Worm (Caenorhabditis elegans): Measurements from ENCODE around the gene unc-45.

unc-45 gene

ce11 chrIII:512117-512516 lies 20.8 kb downstream of the unc-45 start, which contains the start of gene F30H5.3:
F30H5.3 (minus strand) TSS chrIII:512217.
- no peak for TF ChIP-seq fos-1 (tag; optimal IDR thresholded peaks at IDR 0.05)
- TF ChIP-seq nhr-25 (tag; optimal IDR thresholded peaks at IDR 0.05): no peak
- TF ChIP-seq ztf-11 (tag; optimal IDR thresholded peaks at IDR 0.05): no peak
- no peak for TF ChIP-seq dmd-4 (tag; optimal IDR thresholded peaks at IDR 0.05)
- no peak for TF ChIP-seq ZK546.5 (tag; optimal IDR thresholded peaks at IDR 0.05)
- no peak for TF ChIP-seq peb-1 (tag; optimal IDR thresholded peaks at IDR 0.05)

ce11 chrIII:513360-513759 lies 22.0 kb downstream of the unc-45 start:
- no peak for TF ChIP-seq gmeb-1 (tag; optimal IDR thresholded peaks at IDR 0.05)
- TF ChIP-seq sma-3 (GFP tag; optimal IDR thresholded peaks at IDR 0.05): no peak
- TF ChIP-seq nhr-77 (tag; optimal IDR thresholded peaks at IDR 0.05): no peak
- no peak for TF ChIP-seq fos-1 (tag; optimal IDR thresholded peaks at IDR 0.05)
- TF ChIP-seq ztf-1 (GFP tag; conservative IDR thresholded peaks at IDR 0.05): no peak
- no peak for TF ChIP-seq nhr-10 (tag; optimal IDR thresholded peaks at IDR 0.05)
- TF ChIP-seq lin-11 (tag; optimal IDR thresholded peaks at IDR 0.05): no peak
- no peak for TF ChIP-seq elt-3 (tag; optimal IDR thresholded peaks at IDR 0.05)
- TF ChIP-seq sma-9 (GFP tag; optimal IDR thresholded peaks at IDR 0.05): no peak
- TF ChIP-seq sma-9 (tag; optimal IDR thresholded peaks at IDR 0.05): no peak
- TF ChIP-seq crh-2 (tag; optimal IDR thresholded peaks at IDR 0.05): no peak
- TF ChIP-seq unc-55 (GFP tag; optimal IDR thresholded peaks at IDR 0.05): no peak
- TF ChIP-seq ztf-11 (tag; optimal IDR thresholded peaks at IDR 0.05): no peak
- TF ChIP-seq alr-1 (tag; optimal IDR thresholded peaks at IDR 0.05): no peak
- no peak for TF ChIP-seq nhr-12 (tag; optimal IDR thresholded peaks at IDR 0.05)
- no peak for TF ChIP-seq lin-13 (GFP tag; optimal IDR thresholded peaks at IDR 0.05)
- TF ChIP-seq mbf-1 (tag; optimal IDR thresholded peaks at IDR 0.05): no peak
- no peak for TF ChIP-seq zag-1 (tag; optimal IDR thresholded peaks at IDR 0.05)

ce11 chrIII:523944-524343 lies 32.6 kb downstream of the unc-45 start, which contains the start of gene T22F7.3:
T22F7.3 (minus strand) TSS chrIII:524044.
- no peak for TF ChIP-seq nhr-12 (tag; optimal IDR thresholded peaks at IDR 0.05)
- TF ChIP-seq nhr-10 (tag; optimal IDR thresholded peaks at IDR 0.05): no peak
- no peak for TF ChIP-seq dmd-4 (tag; optimal IDR thresholded peaks at IDR 0.05)
- no peak for TF ChIP-seq elt-1 (tag; optimal IDR thresholded peaks at IDR 0.05)
- TF ChIP-seq blmp-1 (tag; optimal IDR thresholded peaks at IDR 0.05; ENCODE audit: insufficient read depth): no peak

- TF ChIP-seq gmeb-1 (tag; optimal IDR thresholded peaks at IDR 0.05): no peak
- TF ChIP-seq skn-1 (tag; optimal IDR thresholded peaks at IDR 0.05): no peak
- no peak for TF ChIP-seq unc-39 (tag; optimal IDR thresholded peaks at IDR 0.05)
- TF ChIP-seq unc-55 (GFP tag; optimal IDR thresholded peaks at IDR 0.05): no peak
- no peak for TF ChIP-seq elt-3 (tag; optimal IDR thresholded peaks at IDR 0.05)
- no peak for TF ChIP-seq nhr-12 (tag; optimal IDR thresholded peaks at IDR 0.05)
- TF ChIP-seq ztf-11 (tag; optimal IDR thresholded peaks at IDR 0.05): no peak
- no peak for TF ChIP-seq ama-1 (optimal IDR thresholded peaks at IDR 0.05)
- TF ChIP-seq elt-1 (tag; optimal IDR thresholded peaks at IDR 0.05): no peak
- no peak for TF ChIP-seq nhr-10 (tag; optimal IDR thresholded peaks at IDR 0.05)
- no peak for TF ChIP-seq nhr-129 (tag; optimal IDR thresholded peaks at IDR 0.05)
- TF ChIP-seq crh-2 (tag; optimal IDR thresholded peaks at IDR 0.05): no peak
- TF ChIP-seq nhr-77 (tag; optimal IDR thresholded peaks at IDR 0.05): no peak
- TF ChIP-seq snpc-4 (tag; optimal IDR thresholded peaks at IDR 0.05): no peak
- no peak for TF ChIP-seq F13H6.1 (tag; optimal IDR thresholded peaks at IDR 0.05)
- no peak for TF ChIP-seq C34F6.9 (tag; optimal IDR thresholded peaks at IDR 0.05)
Observed at ce11 chrIII:526824-527223, 35.5 kb downstream of the unc-45 start, which contains the start of gene T22F7.4. T22F7.4 (minus strand) TSS chrIII:526924.

ce11 chrIII:530899-531298 lies 39.6 kb downstream of the unc-45 start:
- TF ChIP-seq ama-1 (optimal IDR thresholded peaks at IDR 0.05): no peak
- TF ChIP-seq fos-1 (tag; optimal IDR thresholded peaks at IDR 0.05): peak; percentile 31

ce11 chrIII:532152-532551 lies 40.8 kb downstream of the unc-45 start:
- TF ChIP-seq ceh-82 (tag; optimal IDR thresholded peaks at IDR 0.05) (no peak), nhr-12 (tag; optimal IDR thresholded peaks at IDR 0.05) (no peak), skn-1 (tag; optimal IDR thresholded peaks at IDR 0.05) (no peak), unc-62 (GFP tag; optimal IDR thresholded peaks at IDR 0.05) (no peak), crh-2 (tag; optimal IDR thresholded peaks at IDR 0.05) (no peak), snpc-4 (tag; optimal IDR thresholded peaks at IDR 0.05) (no peak), elt-3 (tag; optimal IDR thresholded peaks at IDR 0.05) (no peak), sem-4 (tag; optimal IDR thresholded peaks at IDR 0.05) (no peak)

All from whole organism, L2 larva.